ENCODE assay signal across 5 worm cellular contexts in genomic region chrII:11714728-11715127, ce11.
TF ChIP-seq lines count a peak whose summit lies in the region.

No protein-coding gene starts in this region.

TF ChIP-seq in whole organism, L1 larva, 84 proteins besides CTCF, POLR2A, EP300 and RAD21:
- TF ChIP-seq efl-1 (optimal IDR thresholded peaks at IDR 0.05; lab: Kevin White, UChicago) = no peak
- peak in 1 of 2 experiments; percentile 43 for TF ChIP-seq efl-1 (GFP tag; optimal IDR thresholded peaks at IDR 0.05 in 1 of 2; lab: Kevin White, UChicago)
- no peak for TF ChIP-seq nhr-19 (GFP tag; conservative IDR thresholded peaks at IDR 0.05; lab: Robert Waterston, UW)
- no peak for TF ChIP-seq aha-1 (tag; optimal IDR thresholded peaks at IDR 0.05; lab: Kevin White, UChicago)
- peak; percentile 75 for TF ChIP-seq snpc-4 (tag; optimal IDR thresholded peaks at IDR 0.05; lab: Kevin White, UChicago)

TF ChIP-seq in whole organism, L2 larva, 48 proteins besides CTCF, POLR2A, EP300 and RAD21:
- TF ChIP-seq snpc-4 (tag; optimal IDR thresholded peaks at IDR 0.05; lab: Kevin White, UChicago) (peak; percentile 37), nhr-129 (tag; optimal IDR thresholded peaks at IDR 0.05; lab: Kevin White, UChicago) (no peak), C34F6.9 (tag; optimal IDR thresholded peaks at IDR 0.05; lab: Kevin White, UChicago) (no peak)

TF ChIP-seq in whole organism, L3 larva, 47 proteins besides CTCF, POLR2A, EP300 and RAD21:
- TF ChIP-seq snpc-4 (tag; optimal IDR thresholded peaks at IDR 0.05; lab: Kevin White, UChicago) = peak; percentile 50
- no peak for TF ChIP-seq ceh-16 (tag; optimal IDR thresholded peaks at IDR 0.05; lab: Kevin White, UChicago)

TF ChIP-seq in whole organism, L4 larva, 104 proteins besides CTCF, POLR2A, EP300 and RAD21:
- TF ChIP-seq gei-8 (GFP tag; optimal IDR thresholded peaks at IDR 0.05; lab: Kevin White, UChicago) (no peak), snpc-4 (tag; optimal IDR thresholded peaks at IDR 0.05; lab: Kevin White, UChicago) (peak; percentile 56), mdl-1 (tag; optimal IDR thresholded peaks at IDR 0.05; lab: Kevin White, UChicago) (no peak), ceh-62 (tag; optimal IDR thresholded peaks at IDR 0.05; lab: Kevin White, UChicago) (no peak), ctbp-1 (GFP tag; IDR thresholded peaks at IDR 0.05; lab: Robert Waterston, UW) (no peak)

TF ChIP-seq in whole organism, young adult, 124 proteins besides CTCF, POLR2A, EP300 and RAD21:
- TF ChIP-seq repo-1 (tag; optimal IDR thresholded peaks at IDR 0.05; lab: Kevin White, UChicago) (no peak), hmg-1.2 (GFP tag; IDR thresholded peaks at IDR 0.05; lab: Robert Waterston, UW) (peak; percentile 56), snpc-4 (GFP tag; optimal IDR thresholded peaks at IDR 0.05; lab: Kevin White, UChicago) (peak; percentile 79), snpc-4 (tag; optimal IDR thresholded peaks at IDR 0.05; lab: Kevin White, UChicago) (peak; percentile 57 to 96 (median 88)), snpc-1.1 (tag; optimal IDR thresholded peaks at IDR 0.05; lab: Kevin White, UChicago; ENCODE audit: insufficient read depth) (peak; percentile 84), unc-62 (GFP tag; optimal IDR thresholded peaks at IDR 0.05; lab: Kevin White, UChicago) (no peak), madf-6 (GFP tag; IDR thresholded peaks at IDR 0.05; lab: Robert Waterston, UW) (peak; percentile 6; the same call in 1 of the 2 replicates), snpc-3.4 (tag; optimal IDR thresholded peaks at IDR 0.05; lab: Kevin White, UChicago) (peak; percentile 33), T07F8.4 (tag; optimal IDR thresholded peaks at IDR 0.05; lab: Kevin White, UChicago) (no peak), somi-1 (GFP tag; optimal IDR thresholded peaks at IDR 0.05; lab: Kevin White, UChicago) (no peak), ZK185.1 (tag; optimal IDR thresholded peaks at IDR 0.05; lab: Kevin White, UChicago; ENCODE audit: poor library complexity, severe bottlenecking) (no peak)
